Fruit fly (Drosophila melanogaster) whole organism, adult: ENCODE results near the gene Galt.

Source experiments
- CG12768 ChIP-seq: fragments of 200-800 bp; sonication (Bioruptor generic); optimal IDR thresholded peaks from 2 replicates; lab custom pipeline; 2017; ENCODE audit warnings: missing biosample characterization, missing genetic modification characterization, mild to moderate bottlenecking, moderate library complexity, missing genetic modification reagents
- CG1620 ChIP-seq: fragments of 200-800 bp; sonication (Bioruptor generic); optimal IDR thresholded peaks from 2 replicates; lab custom pipeline; 2016; ENCODE audit warnings: missing biosample characterization, missing genetic modification characterization
- CG33017 ChIP-seq: fragments of 200-800 bp; sonication (Bioruptor generic); optimal IDR thresholded peaks from 2 replicates; lab custom pipeline; 2018; ENCODE audit warnings: missing biosample characterization, mild to moderate bottlenecking, missing genetic modification characterization, moderate library complexity
- CG7045 ChIP-seq: fragments of 200-800 bp; sonication (Bioruptor generic); optimal IDR thresholded peaks from 2 replicates; lab custom pipeline; 2017; ENCODE audit warnings: missing biosample characterization, mild to moderate bottlenecking, missing genetic modification characterization
- Clk ChIP-seq: fragments of 200-800 bp; sonication (Bioruptor generic); optimal IDR thresholded peaks from 2 replicates; lab custom pipeline; 2017; ENCODE audit warnings: missing biosample characterization, missing genetic modification characterization
- Crg-1 ChIP-seq: fragments of 200-800 bp; sonication (Bioruptor generic); optimal IDR thresholded peaks from 2 replicates; lab custom pipeline; 2016; ENCODE audit warnings: missing biosample characterization, missing genetic modification characterization
- bab1 ChIP-seq: fragments of 200-800 bp; sonication (Bioruptor generic); optimal IDR thresholded peaks from 3 replicates; lab custom pipeline; 2019; ENCODE audit warnings: missing biosample characterization, mild to moderate bottlenecking, missing genetic modification characterization, moderate library complexity
- cnc ChIP-seq, 2 experiments: fragments of >200 bp; optimal IDR thresholded peaks; 2 replicates each; lab custom pipeline; 2017
- kay ChIP-seq: fragments of 200-800 bp; sonication (Bioruptor generic); peaks from one replicate; lab custom pipeline; 2016; ENCODE audit warnings: missing biosample characterization, missing genetic modification characterization, borderline replicate concordance
- ovo ChIP-seq: fragments of 200-800 bp; sonication (Bioruptor generic); optimal IDR thresholded peaks from 2 replicates; lab custom pipeline; 2016; ENCODE audit warnings: missing biosample characterization, missing genetic modification characterization
- pad ChIP-seq: fragments of 200-800 bp; sonication (Bioruptor generic); optimal IDR thresholded peaks from 3 replicates; lab custom pipeline; 2017; ENCODE audit warnings: missing biosample characterization, missing genetic modification characterization, mild to moderate bottlenecking, moderate library complexity, missing genetic modification reagents
- tj ChIP-seq: fragments of 200-800 bp; sonication (Bioruptor generic); optimal IDR thresholded peaks from 3 replicates; lab custom pipeline; 2017; ENCODE audit warnings: missing biosample characterization, mild to moderate bottlenecking, missing genetic modification characterization, moderate library complexity
- toe ChIP-seq: fragments of 200-800 bp; sonication (Bioruptor generic); optimal IDR thresholded peaks from 2 replicates; lab custom pipeline; 2016; ENCODE audit warnings: missing biosample characterization, missing genetic modification characterization

DNA sequence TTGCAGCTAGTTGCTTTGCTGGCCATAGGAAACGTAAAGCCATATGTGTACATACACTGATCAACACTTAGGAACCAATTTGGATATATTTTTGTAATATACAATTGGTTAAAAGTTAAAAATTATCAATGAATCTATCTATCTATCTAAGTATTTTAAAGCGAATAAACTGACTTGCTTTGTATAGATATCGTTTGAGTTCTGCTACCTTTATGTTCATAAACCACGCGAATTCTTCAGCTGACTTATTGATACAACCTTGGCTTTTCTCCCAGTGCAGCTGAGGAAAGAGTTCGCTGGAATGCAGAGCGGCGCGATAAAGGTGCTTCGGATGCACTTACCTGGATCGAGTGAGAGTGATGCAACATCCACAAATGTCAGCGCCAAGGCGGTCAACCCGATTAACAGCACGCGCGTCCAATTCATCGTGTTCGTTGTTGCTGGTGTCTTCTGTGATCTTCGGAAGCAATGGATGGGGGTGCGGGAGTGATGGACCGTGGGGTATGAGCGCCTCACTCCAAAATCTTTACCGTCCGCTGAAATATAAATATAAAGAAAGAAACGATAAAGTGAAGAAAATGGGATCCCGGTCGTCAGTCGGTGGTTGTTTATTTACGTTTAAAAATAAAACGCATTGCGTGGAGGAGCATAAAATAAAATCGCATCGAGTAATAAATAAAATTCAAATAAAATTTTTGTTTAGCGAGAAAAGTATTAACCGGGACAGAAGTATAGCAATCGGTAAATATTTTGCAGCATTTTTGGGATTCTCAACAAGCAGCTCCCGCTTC is 33.8 kb upstream of the Galt start:
- TF ChIP-seq toe (GFP tag; lab: Kevin White, UChicago), result no peak
- TF ChIP-seq CG12768 (GFP tag; lab: Kevin White, UChicago), result no peak
- TF ChIP-seq Clk (GFP tag; lab: Kevin White, UChicago), result no peak
- TF ChIP-seq ovo (GFP tag; lab: Kevin White, UChicago), result no peak
- TF ChIP-seq CG1620, result no peak
- no peak for TF ChIP-seq CG33017 (tag; lab: Kevin White, UChicago)
- no peak for TF ChIP-seq pad (GFP tag; lab: Kevin White, UChicago)
- TF ChIP-seq Crg-1 (GFP tag; lab: Kevin White, UChicago), result no peak
- TF ChIP-seq tj (GFP tag; lab: Kevin White, UChicago), result no peak
- no peak for TF ChIP-seq CG7045 (GFP tag; lab: Kevin White, UChicago)
- TF ChIP-seq cnc (optimal IDR thresholded peaks at IDR 0.05; lab: Kevin White, UChicago), result no peak
- TF ChIP-seq bab1 (GFP tag; lab: Kevin White, UChicago), result no peak
- no peak for TF ChIP-seq kay (GFP tag; lab: Kevin White, UChicago)
